Worm (Caenorhabditis elegans): ENCODE results near the gene F18A1.7.

The F18A1.7 gene

ce11 chrII:7640161-7640841 lies 23.3 kb downstream of the F18A1.7 start:
- TF ChIP-seq tbx-37 (GFP tag; conservative IDR thresholded peaks at IDR 0.05): no peak
- TF ChIP-seq hmbx-1 (tag; optimal IDR thresholded peaks at IDR 0.05): no peak
- no peak for TF ChIP-seq ceh-36 (tag; optimal IDR thresholded peaks at IDR 0.05)

ce11 chrII:7639036-7639435 lies 24.5 kb downstream of the F18A1.7 start:
- TF ChIP-seq scrt-1 (GFP tag; IDR thresholded peaks at IDR 0.05) (no peak), B0310.2 (tag; optimal IDR thresholded peaks at IDR 0.05) (no peak), hnd-1 (tag; optimal IDR thresholded peaks at IDR 0.05) (no peak), F13C5.2 (tag; optimal IDR thresholded peaks at IDR 0.05) (no peak), ets-7 (tag; optimal IDR thresholded peaks at IDR 0.05) (no peak), tra-4 (tag; optimal IDR thresholded peaks at IDR 0.05) (no peak), sea-1 (GFP tag; conservative IDR thresholded peaks at IDR 0.05) (no peak), hmbx-1 (tag; optimal IDR thresholded peaks at IDR 0.05) (no peak), tbx-11 (GFP tag; IDR thresholded peaks at IDR 0.05) (no peak), ceh-36 (tag; optimal IDR thresholded peaks at IDR 0.05) (no peak), ama-1 (optimal IDR thresholded peaks at IDR 0.05) (no peak)

ce11 chrII:7636941-7637340 lies 26.6 kb downstream of the F18A1.7 start:
- TF ChIP-seq ceh-36 (tag; optimal IDR thresholded peaks at IDR 0.05): no peak
- no peak for TF ChIP-seq pes-1 (GFP tag; IDR thresholded peaks at IDR 0.05)
- no peak for TF ChIP-seq tbx-11 (GFP tag; IDR thresholded peaks at IDR 0.05)
- TF ChIP-seq ceh-13 (GFP tag; optimal IDR thresholded peaks at IDR 0.05): no peak
- TF ChIP-seq ama-1 (optimal IDR thresholded peaks at IDR 0.05): no peak
- TF ChIP-seq tra-4 (tag; optimal IDR thresholded peaks at IDR 0.05): no peak
- TF ChIP-seq hnd-1 (tag; optimal IDR thresholded peaks at IDR 0.05): no peak
- TF ChIP-seq scrt-1 (GFP tag; IDR thresholded peaks at IDR 0.05): no peak
- TF ChIP-seq tbx-37 (GFP tag; conservative IDR thresholded peaks at IDR 0.05): no peak
- TF ChIP-seq hmbx-1 (tag; optimal IDR thresholded peaks at IDR 0.05): no peak
- TF ChIP-seq aly-1 (tag; optimal IDR thresholded peaks at IDR 0.05): no peak
- no peak for TF ChIP-seq B0310.2 (tag; optimal IDR thresholded peaks at IDR 0.05)
- TF ChIP-seq sea-1 (GFP tag; conservative IDR thresholded peaks at IDR 0.05): no peak
- no peak for TF ChIP-seq hmg-4 (GFP tag; optimal IDR thresholded peaks at IDR 0.05)
- TF ChIP-seq ets-7 (tag; optimal IDR thresholded peaks at IDR 0.05): no peak

DNA sequence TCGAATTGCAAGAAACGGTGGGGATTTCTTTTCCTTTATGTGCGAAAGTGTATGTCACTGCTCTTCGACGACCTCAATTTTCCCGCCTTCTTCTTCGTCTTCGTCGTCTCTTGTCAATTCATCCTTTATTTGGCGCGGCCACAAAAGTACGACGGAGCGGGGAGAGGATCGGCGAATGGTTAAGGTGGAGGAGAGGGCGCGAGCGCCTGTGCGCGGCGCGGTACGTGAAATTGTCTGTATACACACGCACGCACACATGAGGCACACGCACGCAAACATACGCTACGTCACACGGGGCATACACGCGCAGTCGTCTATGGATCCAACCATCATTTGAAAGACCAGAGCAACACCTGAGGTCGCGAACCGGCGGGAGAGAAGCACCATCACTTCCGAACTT lies 28.3 kb downstream of the F18A1.7 start:
- peak; percentile 14 for TF ChIP-seq hmg-4 (GFP tag; optimal IDR thresholded peaks at IDR 0.05)
- TF ChIP-seq scrt-1 (GFP tag; IDR thresholded peaks at IDR 0.05): no peak
- no peak for TF ChIP-seq ets-7 (tag; optimal IDR thresholded peaks at IDR 0.05)

ce11 chrII:7631677-7632210 lies 31.8 kb downstream of the F18A1.7 start:
- TF ChIP-seq sea-1 (GFP tag; conservative IDR thresholded peaks at IDR 0.05): no peak
- TF ChIP-seq hmbx-1 (tag; optimal IDR thresholded peaks at IDR 0.05): no peak

ce11 chrII:7631171-7631570 lies 32.4 kb downstream of the F18A1.7 start:
- TF ChIP-seq F13C5.2 (tag; optimal IDR thresholded peaks at IDR 0.05) (no peak), ceh-36 (tag; optimal IDR thresholded peaks at IDR 0.05) (no peak), tra-4 (tag; optimal IDR thresholded peaks at IDR 0.05) (no peak), flt-1 (GFP tag; IDR thresholded peaks at IDR 0.05) (no peak), tbx-11 (GFP tag; IDR thresholded peaks at IDR 0.05) (no peak), scrt-1 (GFP tag; IDR thresholded peaks at IDR 0.05) (no peak), hmg-4 (GFP tag; optimal IDR thresholded peaks at IDR 0.05) (no peak), ceh-13 (GFP tag; optimal IDR thresholded peaks at IDR 0.05) (no peak), aly-1 (tag; optimal IDR thresholded peaks at IDR 0.05) (no peak), pes-1 (GFP tag; IDR thresholded peaks at IDR 0.05) (no peak), hnd-1 (tag; optimal IDR thresholded peaks at IDR 0.05) (no peak)

DNA sequence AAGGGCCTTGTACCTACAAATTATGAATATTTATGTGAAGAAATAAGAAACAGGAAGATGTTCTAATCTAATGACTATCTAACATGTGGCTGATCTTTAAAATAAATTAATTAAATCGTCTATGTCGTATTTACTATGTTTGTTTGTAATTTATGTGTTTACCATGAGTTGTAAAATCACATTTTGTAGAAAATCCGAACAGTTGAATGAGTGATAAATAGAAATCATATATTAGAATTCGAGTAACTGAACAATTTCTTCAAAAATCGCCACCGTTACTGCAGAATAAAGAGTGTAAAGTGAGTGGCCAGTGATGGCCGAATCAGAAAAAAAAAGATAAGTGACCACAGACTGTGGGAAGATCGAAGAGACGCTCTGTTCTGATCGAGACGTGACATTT lies 33.5 kb downstream of the F18A1.7 start:
- TF ChIP-seq ceh-36 (tag; optimal IDR thresholded peaks at IDR 0.05) (no peak), sea-1 (GFP tag; conservative IDR thresholded peaks at IDR 0.05) (no peak), tra-4 (tag; optimal IDR thresholded peaks at IDR 0.05) (no peak), F13C5.2 (tag; optimal IDR thresholded peaks at IDR 0.05) (no peak), hmbx-1 (tag; optimal IDR thresholded peaks at IDR 0.05) (no peak), hnd-1 (tag; optimal IDR thresholded peaks at IDR 0.05) (no peak), pes-1 (GFP tag; IDR thresholded peaks at IDR 0.05) (no peak)

- TF ChIP-seq ceh-13 (GFP tag; optimal IDR thresholded peaks at IDR 0.05) (no peak), ets-7 (tag; optimal IDR thresholded peaks at IDR 0.05) (no peak), sea-1 (GFP tag; conservative IDR thresholded peaks at IDR 0.05) (no peak), flt-1 (GFP tag; IDR thresholded peaks at IDR 0.05) (no peak), ceh-36 (tag; optimal IDR thresholded peaks at IDR 0.05) (no peak), B0310.2 (tag; optimal IDR thresholded peaks at IDR 0.05) (no peak)
Observed at ce11 chrII:7628640-7629039, 34.9 kb downstream of the F18A1.7 start.

DNA sequence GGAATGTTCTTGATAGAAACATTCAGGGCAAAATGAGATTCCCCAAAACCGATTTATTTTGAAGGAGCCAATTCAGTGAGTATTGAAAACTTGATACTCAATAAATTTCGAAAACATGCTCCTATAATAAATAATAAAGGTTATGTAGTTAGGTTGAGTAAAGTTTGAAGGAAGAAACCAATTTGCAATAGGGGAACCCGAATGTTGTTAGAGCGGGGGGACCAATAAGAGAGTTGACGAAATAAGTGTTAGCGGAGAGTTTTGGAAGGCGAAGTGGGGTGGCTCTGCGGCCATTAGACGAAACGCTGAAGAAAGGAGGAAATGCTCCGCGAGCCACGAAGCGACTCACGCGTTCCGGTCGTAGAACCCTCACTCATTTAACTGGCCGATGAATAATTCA lies 38.6 kb downstream of the F18A1.7 start:
- TF ChIP-seq flt-1 (GFP tag; IDR thresholded peaks at IDR 0.05): no peak
- no peak for TF ChIP-seq ama-1 (optimal IDR thresholded peaks at IDR 0.05)
- TF ChIP-seq aly-1 (tag; optimal IDR thresholded peaks at IDR 0.05): no peak
- no peak for TF ChIP-seq ets-7 (tag; optimal IDR thresholded peaks at IDR 0.05)
- TF ChIP-seq tbx-11 (GFP tag; IDR thresholded peaks at IDR 0.05): no peak
- TF ChIP-seq sea-1 (GFP tag; conservative IDR thresholded peaks at IDR 0.05): no peak
- no peak for TF ChIP-seq ceh-36 (tag; optimal IDR thresholded peaks at IDR 0.05)
- TF ChIP-seq tbx-37 (GFP tag; conservative IDR thresholded peaks at IDR 0.05): no peak
- no peak for TF ChIP-seq pes-1 (GFP tag; IDR thresholded peaks at IDR 0.05)
- TF ChIP-seq B0310.2 (tag; optimal IDR thresholded peaks at IDR 0.05): no peak
- no peak for TF ChIP-seq hmg-4 (GFP tag; optimal IDR thresholded peaks at IDR 0.05)
- TF ChIP-seq ceh-13 (GFP tag; optimal IDR thresholded peaks at IDR 0.05): no peak
- no peak for TF ChIP-seq hnd-1 (tag; optimal IDR thresholded peaks at IDR 0.05)
- TF ChIP-seq tra-4 (tag; optimal IDR thresholded peaks at IDR 0.05): no peak
